Worm (Caenorhabditis elegans): ENCODE measurements around the gene C02B8.12.

Gene C02B8.12

DNA sequence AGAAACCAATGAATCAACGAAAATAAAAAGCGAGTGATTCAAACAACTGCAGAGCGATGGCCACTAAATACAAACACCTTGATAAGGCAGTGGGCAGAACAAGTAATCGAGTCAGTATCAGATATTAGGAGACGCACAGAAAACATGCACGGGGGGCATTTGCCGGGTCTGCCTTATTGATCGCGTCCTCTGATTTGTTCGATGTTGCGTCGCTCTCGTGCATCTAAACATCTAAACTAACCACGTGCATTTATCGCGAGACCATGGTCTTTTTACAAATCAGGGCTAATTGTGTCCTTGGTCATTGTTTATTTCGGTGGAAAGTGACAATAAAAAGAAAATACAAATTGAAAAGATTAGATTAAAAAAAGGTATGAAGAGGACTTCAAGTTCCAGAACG, 39.2 kb downstream of the C02B8.12 start, which contains the start of gene K07E3.4 (continued):
- TF ChIP-seq snpc-3.4 (tag; optimal IDR thresholded peaks at IDR 0.05) (no peak), ets-4 (GFP tag; optimal IDR thresholded peaks at IDR 0.05) (peak; percentile 8), nhr-80 (tag; optimal IDR thresholded peaks at IDR 0.05) (peak; percentile 64), ztf-6 (GFP tag; IDR thresholded peaks at IDR 0.05) (no peak), bed-2 (GFP tag; IDR thresholded peaks at IDR 0.05) (no peak), dox-1 (GFP tag; IDR thresholded peaks at IDR 0.05) (peak; percentile 63; the same call in 1 of the 2 replicates), Y53G8AR.9 (GFP tag; conservative IDR thresholded peaks at IDR 0.05) (0 out of 2 replicates have a peak, but pooled peaks have one; percentile 23), nfya-1 (tag; optimal IDR thresholded peaks at IDR 0.05; ENCODE audit: borderline replicate concordance, insufficient read depth) (no peak), nhr-120 (GFP tag; IDR thresholded peaks at IDR 0.05) (no peak), sea-2 (GFP tag; IDR thresholded peaks at IDR 0.05) (no peak), F49E8.2 (tag; optimal IDR thresholded peaks at IDR 0.05; ENCODE audit: insufficient read depth) (no peak), madf-6 (GFP tag; IDR thresholded peaks at IDR 0.05) (no peak), zim-3 (tag; optimal IDR thresholded peaks at IDR 0.05) (no peak), let-526 (GFP tag; IDR thresholded peaks at IDR 0.05) (no peak), unc-62 (GFP tag; optimal IDR thresholded peaks at IDR 0.05) (no peak), dpl-1 (GFP tag; optimal IDR thresholded peaks at IDR 0.05) (no peak), atf-7 (tag; optimal IDR thresholded peaks at IDR 0.05) (peak; percentile 54), ztf-22 (GFP tag; optimal IDR thresholded peaks at IDR 0.05) (peak; percentile 77), pbrm-1 (GFP tag; IDR thresholded peaks at IDR 0.05) (no peak), ztf-18 (tag; optimal IDR thresholded peaks at IDR 0.05) (no peak), hlh-26 (GFP tag; conservative IDR thresholded peaks at IDR 0.05) (no peak), mes-4 (tag; optimal IDR thresholded peaks at IDR 0.05) (no peak), madf-3 (GFP tag; IDR thresholded peaks at IDR 0.05) (no peak), nhr-90 (tag; optimal IDR thresholded peaks at IDR 0.05) (peak; percentile 33), chd-7 (tag; optimal IDR thresholded peaks at IDR 0.05) (peak; percentile 62), sptf-2 (GFP tag; optimal IDR thresholded peaks at IDR 0.05) (no peak), egl-18 (GFP tag; IDR thresholded peaks at IDR 0.05) (no peak), egrh-3 (GFP tag; IDR thresholded peaks at IDR 0.05) (no peak), ccch-3 (GFP tag; optimal IDR thresholded peaks at IDR 0.05) (no peak), lir-1 (GFP tag; conservative IDR thresholded peaks at IDR 0.05) (peak; percentile 47; the same call in 1 of the 2 replicates), aptf-2 (GFP tag; conservative IDR thresholded peaks at IDR 0.05) (no peak), him-1 (tag; optimal IDR thresholded peaks at IDR 0.05) (no peak), lin-26 (GFP tag; IDR thresholded peaks at IDR 0.05) (peak; percentile 68; the same call in 1 of the 2 replicates), hmg-1.2 (GFP tag; IDR thresholded peaks at IDR 0.05) (peak; percentile 55; the same call in 1 of the 2 replicates), athp-1 (tag; optimal IDR thresholded peaks at IDR 0.05) (no peak), akir-1 (GFP tag; optimal IDR thresholded peaks at IDR 0.05) (no peak), ceh-100 (GFP tag; IDR thresholded peaks at IDR 0.05) (no peak), F33H1.4 (GFP tag; IDR thresholded peaks at IDR 0.05) (no peak), cebp-1 (GFP tag; IDR thresholded peaks at IDR 0.05) (peak; percentile 28; the same call in 1 of the 2 replicates), cebp-1 (tag; optimal IDR thresholded peaks at IDR 0.05) (peak; percentile 76), F55B11.4 (tag; optimal IDR thresholded peaks at IDR 0.05; ENCODE audit: borderline replicate concordance, insufficient read depth) (no peak), Y53F4B.3 (GFP tag; IDR thresholded peaks at IDR 0.05) (no peak), F10E7.11 (tag; optimal IDR thresholded peaks at IDR 0.05) (no peak), F23B12.7 (tag; optimal IDR thresholded peaks at IDR 0.05; ENCODE audit: insufficient read depth) (no peak), nhr-27 (tag; optimal IDR thresholded peaks at IDR 0.05) (no peak), hsf-1 (GFP tag; IDR thresholded peaks at IDR 0.05) (no peak), nhr-179 (tag; optimal IDR thresholded peaks at IDR 0.05) (no peak), pha-4 (tag; optimal IDR thresholded peaks at IDR 0.05) (no peak), attf-6 (GFP tag; IDR thresholded peaks at IDR 0.05) (no peak)

Data from whole organism, young adult.